Worm (Caenorhabditis elegans) whole organism, young adult: Measurements from ENCODE around the gene vrp-1.

Source experiments
- B0035.1 ChIP-seq: sonication (generic microtip); optimal IDR thresholded peaks from 2 replicates; lab custom pipeline; 2016; ENCODE audit warnings: missing genetic modification characterization, mild to moderate bottlenecking, missing compliant biosample characterization, missing genotype, missing genetic modification reagents
- B0261.1 ChIP-seq: sonication (generic microtip); optimal IDR thresholded peaks from 2 replicates; lab custom pipeline; 2016; ENCODE audit warnings: mild to moderate bottlenecking, missing genetic modification characterization, moderate library complexity, missing compliant biosample characterization
- B0336.3 ChIP-seq: fragments of 200-800 bp; sonication (Bioruptor generic); IDR thresholded peaks from 2 replicates; pipeline ENCODE4 v1.3.6; 2022; ENCODE audit warnings: missing genetic modification characterization, missing compliant biosample characterization
- C06A6.2 ChIP-seq: fragments of 200-800 bp; sonication (Bioruptor generic); conservative IDR thresholded peaks from 2 replicates; pipeline ENCODE4 v1.3.6; 2022; ENCODE audit warnings: missing genetic modification characterization, missing compliant biosample characterization
- D2030.7 ChIP-seq: fragments of 200-800 bp; sonication (Bioruptor generic); IDR thresholded peaks from 2 replicates; pipeline ENCODE4 v1.3.6; 2022; ENCODE audit warnings: missing genetic modification reagents, missing genetic modification characterization, missing compliant biosample characterization
- F10E7.11 ChIP-seq: sonication (generic microtip); optimal IDR thresholded peaks from 2 replicates; lab custom pipeline; 2017; ENCODE audit warnings: mild to moderate bottlenecking, missing genetic modification characterization, moderate library complexity, missing compliant biosample characterization
- F23B12.7 ChIP-seq: sonication (generic microtip); optimal IDR thresholded peaks from 2 replicates; lab custom pipeline; 2017; ENCODE audit warnings: missing genetic modification characterization, mild to moderate bottlenecking, missing compliant biosample characterization, antibody characterized with exemption, moderate library complexity; ENCODE audit not compliant: insufficient read depth
- F33H1.4 ChIP-seq: fragments of 200-800 bp; sonication (Bioruptor generic); IDR thresholded peaks from 2 replicates; pipeline ENCODE4 v1.3.6; 2022; ENCODE audit warnings: missing genetic modification reagents, missing genetic modification characterization, missing compliant biosample characterization
- F37B4.10 ChIP-seq: fragments of 200-800 bp; sonication (Bioruptor generic); IDR thresholded peaks from 2 replicates; pipeline ENCODE4 v1.3.6; 2022; ENCODE audit warnings: missing genetic modification characterization, missing compliant biosample characterization
- F57C9.4 ChIP-seq: sonication (generic microtip); optimal IDR thresholded peaks from 2 replicates; lab custom pipeline; 2017; ENCODE audit warnings: mild to moderate bottlenecking, missing genetic modification characterization, missing compliant biosample characterization
- K11D2.4 ChIP-seq: fragments of 200-800 bp; sonication (Bioruptor generic); IDR thresholded peaks from 2 replicates; pipeline ENCODE4 v1.3.6; 2022; ENCODE audit warnings: missing genetic modification reagents, missing genetic modification characterization, missing compliant biosample characterization
- K12H6.12 ChIP-seq: fragments of 200-800 bp; sonication (Bioruptor generic); optimal IDR thresholded peaks from 2 replicates; lab custom pipeline; 2018; ENCODE audit warnings: mild to moderate bottlenecking, missing genetic modification characterization, missing compliant biosample characterization
- T26A5.8 ChIP-seq: sonication (generic microtip); optimal IDR thresholded peaks from 2 replicates; lab custom pipeline; 2016; ENCODE audit warnings: missing genetic modification characterization, missing compliant biosample characterization
- Y79H2A.3 ChIP-seq: fragments of 200-800 bp; sonication (Bioruptor generic); conservative IDR thresholded peaks from 2 replicates; pipeline ENCODE4 v1.3.6; 2022; ENCODE audit warnings: missing genetic modification reagents, missing genetic modification characterization, missing compliant biosample characterization
- Y95B8A.8 ChIP-seq: fragments of 200-800 bp; sonication (Bioruptor generic); IDR thresholded peaks from 2 replicates; pipeline ENCODE4 v1.3.6; 2022; ENCODE audit warnings: missing genetic modification reagents, missing genetic modification characterization, missing compliant biosample characterization
- akir-1 ChIP-seq: fragments of 200-800 bp; sonication (Bioruptor generic); optimal IDR thresholded peaks from 2 replicates; lab custom pipeline; 2018; ENCODE audit warnings: mild to moderate bottlenecking, missing genetic modification characterization, moderate library complexity, missing compliant biosample characterization
- aptf-3 ChIP-seq: fragments of 200-800 bp; sonication (Bioruptor generic); IDR thresholded peaks from 2 replicates; pipeline ENCODE4 v1.3.6; 2022; ENCODE audit warnings: missing genetic modification characterization, missing compliant biosample characterization
- attf-3 ChIP-seq: fragments of 200-800 bp; sonication (Bioruptor generic); conservative IDR thresholded peaks from 2 replicates; pipeline ENCODE4 v1.3.6; 2022; ENCODE audit warnings: missing genetic modification reagents, missing genetic modification characterization, missing compliant biosample characterization
- attf-6 ChIP-seq: fragments of 200-800 bp; sonication (Bioruptor generic); IDR thresholded peaks from 2 replicates; pipeline ENCODE4 v1.3.6; 2022; ENCODE audit warnings: missing genetic modification reagents, missing genetic modification characterization, missing compliant biosample characterization
- bed-1 ChIP-seq: fragments of 200-800 bp; sonication (Bioruptor generic); IDR thresholded peaks from 2 replicates; pipeline ENCODE4 v1.3.6; 2022; ENCODE audit warnings: missing genetic modification reagents, missing genetic modification characterization, missing compliant biosample characterization
- ccch-3 ChIP-seq: fragments of 200-800 bp; sonication (Bioruptor generic); optimal IDR thresholded peaks from 2 replicates; lab custom pipeline; 2018; ENCODE audit warnings: mild to moderate bottlenecking, missing genetic modification characterization, missing compliant biosample characterization
- cebp-1 ChIP-seq, 2 experiments: fragments of 200-800 bp in 1 of 2; sonication (Bioruptor generic) in 1 of 2; sonication (generic microtip) in 1 of 2; IDR thresholded peaks in 1 of 2; optimal IDR thresholded peaks in 1 of 2; 2 replicates each; pipeline versions ENCODE4 v1.3.6 to Lab custom; 2017 to 2022; ENCODE audit warnings: missing compliant biosample characterization in 2 of 2, missing genetic modification characterization in 2 of 2, mild to moderate bottlenecking in 1 of 2, missing genetic modification reagents in 1 of 2, moderate library complexity in 1 of 2
- ceh-100 ChIP-seq: fragments of 200-800 bp; sonication (Bioruptor generic); IDR thresholded peaks from 2 replicates; pipeline ENCODE4 v1.3.6; 2022; ENCODE audit warnings: missing genetic modification reagents, missing genetic modification characterization, missing compliant biosample characterization
- ceh-27 ChIP-seq: fragments of 200-800 bp; sonication (Bioruptor generic); optimal IDR thresholded peaks from 2 replicates; lab custom pipeline; 2018; ENCODE audit warnings: mild to moderate bottlenecking, missing genetic modification characterization, moderate library complexity, missing compliant biosample characterization
- egrh-3 ChIP-seq: fragments of 200-800 bp; sonication (Bioruptor generic); IDR thresholded peaks from 2 replicates; pipeline ENCODE4 v1.3.6; 2022; ENCODE audit warnings: missing genetic modification reagents, missing genetic modification characterization, missing compliant biosample characterization
- him-1 ChIP-seq: sonication (generic microtip); optimal IDR thresholded peaks from 2 replicates; lab custom pipeline; 2016; ENCODE audit warnings: missing genotype, missing genetic modification reagents, missing genetic modification characterization, missing compliant biosample characterization
- hlh-26 ChIP-seq: fragments of 200-800 bp; sonication (Bioruptor generic); conservative IDR thresholded peaks from 2 replicates; pipeline ENCODE4 v1.3.6; 2022; ENCODE audit warnings: missing genetic modification reagents, missing genetic modification characterization, missing compliant biosample characterization
- lag-1 ChIP-seq: fragments of 200-800 bp; sonication (Bioruptor generic); IDR thresholded peaks from 2 replicates; pipeline ENCODE4 v1.3.6; 2022; ENCODE audit warnings: missing genetic modification reagents, missing genetic modification characterization, missing compliant biosample characterization
- let-607 ChIP-seq, 2 experiments: fragments of 200-800 bp in 1 of 2; sonication (Bioruptor generic) in 1 of 2; sonication (generic microtip) in 1 of 2; optimal IDR thresholded peaks; 2 replicates each; lab custom pipeline; 2016 to 2018; ENCODE audit warnings: mild to moderate bottlenecking in 2 of 2, missing compliant biosample characterization in 2 of 2, missing genetic modification characterization in 2 of 2, moderate library complexity in 2 of 2, missing genotype in 1 of 2
- lin-26 ChIP-seq: fragments of 200-800 bp; sonication (Bioruptor generic); IDR thresholded peaks from 2 replicates; pipeline ENCODE4 v1.3.6; 2022; ENCODE audit warnings: missing genetic modification reagents, missing genetic modification characterization, missing compliant biosample characterization
- lin-35 ChIP-seq, 3 experiments: fragments of 150-350 bp in 2 of 3; sonication (generic microtip) in 1 of 3; optimal IDR thresholded peaks; 2 replicates each; lab custom pipeline; 2014 to 2018; ENCODE audit warnings: missing biosample characterization in 3 of 3, missing genetic modification characterization in 3 of 3, missing genetic modification reagents in 3 of 3
- madf-6 ChIP-seq: fragments of 200-800 bp; sonication (Bioruptor generic); IDR thresholded peaks from 2 replicates; pipeline ENCODE4 v1.3.6; 2022; ENCODE audit warnings: missing genetic modification reagents, missing genetic modification characterization, missing compliant biosample characterization
- mcd-1 ChIP-seq: fragments of 200-800 bp; sonication (Bioruptor generic); IDR thresholded peaks from 2 replicates; pipeline ENCODE4 v1.3.6; 2022; ENCODE audit warnings: missing genetic modification reagents, missing genetic modification characterization, missing compliant biosample characterization
- nfyb-1 ChIP-seq: fragments of 200-800 bp; sonication (Bioruptor generic); IDR thresholded peaks from 2 replicates; pipeline ENCODE4 v1.3.6; 2022; ENCODE audit warnings: missing genetic modification reagents, missing genetic modification characterization, missing compliant biosample characterization
- nhr-120 ChIP-seq: fragments of 200-800 bp; sonication (Bioruptor generic); IDR thresholded peaks from 2 replicates; pipeline ENCODE4 v1.3.6; 2022; ENCODE audit warnings: missing genetic modification characterization, missing compliant biosample characterization
- nhr-179 ChIP-seq: sonication (generic microtip); optimal IDR thresholded peaks from 2 replicates; lab custom pipeline; 2016; ENCODE audit warnings: mild to moderate bottlenecking, missing genetic modification characterization, missing compliant biosample characterization
- nhr-27 ChIP-seq: fragments of 200-800 bp; sonication (Bioruptor generic); optimal IDR thresholded peaks from 2 replicates; lab custom pipeline; 2018; ENCODE audit warnings: mild to moderate bottlenecking, missing genetic modification characterization, moderate library complexity, missing compliant biosample characterization
- nhr-80 ChIP-seq: sonication (generic microtip); optimal IDR thresholded peaks from 2 replicates; lab custom pipeline; 2016; ENCODE audit warnings: missing genetic modification characterization, missing compliant biosample characterization
- nhr-90 ChIP-seq: sonication (generic microtip); optimal IDR thresholded peaks from 2 replicates; lab custom pipeline; 2016; ENCODE audit warnings: missing genotype, mild to moderate bottlenecking, missing genetic modification characterization, missing compliant biosample characterization
- pha-4 ChIP-seq: fragments of 150-350 bp; sonication (generic microtip); optimal IDR thresholded peaks from 2 replicates; lab custom pipeline; 2014; ENCODE audit warnings: missing biosample characterization, missing genetic modification reagents, missing genetic modification characterization
- sea-2 ChIP-seq: fragments of 200-800 bp; sonication (Bioruptor generic); IDR thresholded peaks from 2 replicates; pipeline ENCODE4 v1.3.6; 2022; ENCODE audit warnings: missing genetic modification characterization, missing compliant biosample characterization
- sptf-2 ChIP-seq: fragments of 200-800 bp; sonication (Bioruptor generic); optimal IDR thresholded peaks from 2 replicates; lab custom pipeline; 2018; ENCODE audit warnings: mild to moderate bottlenecking, missing genetic modification characterization, missing compliant biosample characterization
- tbx-9 ChIP-seq: sonication (generic microtip); optimal IDR thresholded peaks from 2 replicates; lab custom pipeline; 2016; ENCODE audit warnings: borderline replicate concordance, missing genetic modification characterization, inconsistent platforms, missing compliant biosample characterization
- tlf-1 ChIP-seq: fragments of 200-800 bp; sonication (Bioruptor generic); optimal IDR thresholded peaks from 2 replicates; lab custom pipeline; 2018; ENCODE audit warnings: mild to moderate bottlenecking, missing genetic modification characterization, missing compliant biosample characterization
- zim-3 ChIP-seq: sonication (generic microtip); optimal IDR thresholded peaks from 2 replicates; lab custom pipeline; 2017; ENCODE audit warnings: mild to moderate bottlenecking, missing genetic modification characterization, moderate library complexity, missing compliant biosample characterization
- ztf-22 ChIP-seq: fragments of 200-800 bp; sonication (Bioruptor generic); optimal IDR thresholded peaks from 2 replicates; lab custom pipeline; 2018; ENCODE audit warnings: mild to moderate bottlenecking, missing genetic modification characterization, moderate library complexity, missing compliant biosample characterization
- ztf-25 ChIP-seq: fragments of 200-800 bp; sonication (Bioruptor generic); IDR thresholded peaks from 2 replicates; pipeline ENCODE4 v1.3.6; 2022; ENCODE audit warnings: missing genetic modification reagents, missing genetic modification characterization, missing compliant biosample characterization

vrp-1 gene

ce11 chrIV:3012374-3013142 lies at the start of gene vrp-1, which contains the start of gene Y54G2A.28:
Gene vrp-1, plus strand, starts transcription at chrIV:3012587.
Gene Y54G2A.28, minus strand, starts transcription at chrIV:3012421.
- TF ChIP-seq tbx-9 (tag; lab: Kevin White, UChicago) (no peak), egrh-3 (no peak), cebp-1 (GFP tag; IDR thresholded peaks at IDR 0.05; lab: Robert Waterston, UW) (peak; percentile 56; the same call in 1 of the 2 replicates), cebp-1 (tag; optimal IDR thresholded peaks at IDR 0.05; lab: Kevin White, UChicago) (peak; percentile 68), mcd-1 (GFP tag; lab: Robert Waterston, UW) (0 out of 2 replicates have a peak, but pooled peaks have one; percentile 25), K11D2.4 (GFP tag; lab: Robert Waterston, UW) (0 out of 2 replicates have a peak, but pooled peaks have one; percentile 17), him-1 (tag; lab: Kevin White, UChicago) (no peak), B0035.1 (tag; lab: Kevin White, UChicago) (no peak), Y95B8A.8 (no peak), nfyb-1 (peak; percentile 74; the same call in 1 of the 2 replicates), F57C9.4 (tag; lab: Kevin White, UChicago) (no peak), tlf-1 (GFP tag; lab: Kevin White, UChicago) (peak; percentile 5), B0261.1 (no peak), nhr-90 (tag; lab: Kevin White, UChicago) (peak; percentile 39), ztf-25 (GFP tag; lab: Robert Waterston, UW) (no peak), lag-1 (GFP tag; lab: Robert Waterston, UW) (no peak), madf-6 (GFP tag; lab: Robert Waterston, UW) (no peak), aptf-3 (GFP tag; lab: Robert Waterston, UW) (no peak), akir-1 (GFP tag; lab: Kevin White, UChicago) (no peak), pha-4 (peak; percentile 24), sea-2 (no peak), ceh-27 (no peak), nhr-179 (tag; lab: Kevin White, UChicago) (no peak), ccch-3 (GFP tag; lab: Kevin White, UChicago) (no peak), lin-35 (GFP tag; optimal IDR thresholded peaks at IDR 0.05; lab: Kevin White, UChicago) (no peak), F23B12.7 (tag; lab: Kevin White, UChicago) (no peak), F37B4.10 (GFP tag; lab: Robert Waterston, UW) (no peak), nhr-27 (tag; lab: Kevin White, UChicago) (no peak), let-607 (tag; optimal IDR thresholded peaks at IDR 0.05; lab: Kevin White, UChicago) (peak; percentile 94 to 96), ztf-22 (GFP tag; lab: Kevin White, UChicago) (no peak), sptf-2 (GFP tag; lab: Kevin White, UChicago) (no peak), nhr-80 (tag; lab: Kevin White, UChicago) (peak; percentile 92), nhr-120 (GFP tag; lab: Robert Waterston, UW) (no peak), D2030.7 (GFP tag; lab: Robert Waterston, UW) (no peak), F33H1.4 (GFP tag; lab: Robert Waterston, UW) (no peak), B0336.3 (GFP tag; lab: Robert Waterston, UW) (0 out of 2 replicates have a peak, but pooled peaks have one; percentile 12), ceh-100 (GFP tag; lab: Robert Waterston, UW) (no peak), Y79H2A.3 (GFP tag; lab: Robert Waterston, UW) (no peak), C06A6.2 (GFP tag; lab: Robert Waterston, UW) (no peak), bed-1 (GFP tag; lab: Robert Waterston, UW) (no peak), attf-6 (GFP tag; lab: Robert Waterston, UW) (no peak), F10E7.11 (tag; lab: Kevin White, UChicago) (no peak), K12H6.12 (tag; lab: Kevin White, UChicago) (no peak), attf-3 (GFP tag; lab: Robert Waterston, UW) (no peak), T26A5.8 (no peak), lin-26 (GFP tag; lab: Robert Waterston, UW) (no peak), zim-3 (tag; lab: Kevin White, UChicago) (no peak), hlh-26 (GFP tag; lab: Robert Waterston, UW) (no peak)
